Fruit fly (Drosophila melanogaster): ENCODE data around the gene CG13408.

DNA sequence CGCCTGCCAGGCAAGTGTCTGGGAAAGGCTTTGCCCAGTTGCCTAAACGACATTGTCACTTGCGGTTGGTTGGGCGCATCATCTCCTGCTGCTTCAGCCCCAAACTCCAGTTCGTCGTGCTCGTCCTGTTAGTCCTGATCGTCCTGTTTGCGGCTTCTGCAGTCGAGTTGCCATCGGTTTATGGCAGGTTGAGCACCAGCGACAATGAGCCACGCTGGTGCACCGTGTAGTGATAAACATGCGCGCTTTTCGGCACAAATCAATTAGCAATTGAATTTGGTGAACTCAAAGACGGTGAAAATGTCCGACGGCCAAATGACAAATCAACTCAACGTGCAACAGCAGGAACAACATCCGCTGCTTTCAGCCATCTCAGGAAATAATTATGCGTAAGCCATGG, 22.9 kb downstream of the CG13408 start, which contains the start of gene CG13407:
- TF ChIP-seq CTCF (optimal IDR thresholded peaks at IDR 0.05), result no peak
- no peak for TF ChIP-seq CG8478 (optimal IDR thresholded peaks at IDR 0.05)
